Fruit fly (Drosophila melanogaster): ENCODE results near the gene hb.
A peak's percentile ranks its signal among the peaks of the same experiment; 100 is the strongest.

The hb gene

DNA sequence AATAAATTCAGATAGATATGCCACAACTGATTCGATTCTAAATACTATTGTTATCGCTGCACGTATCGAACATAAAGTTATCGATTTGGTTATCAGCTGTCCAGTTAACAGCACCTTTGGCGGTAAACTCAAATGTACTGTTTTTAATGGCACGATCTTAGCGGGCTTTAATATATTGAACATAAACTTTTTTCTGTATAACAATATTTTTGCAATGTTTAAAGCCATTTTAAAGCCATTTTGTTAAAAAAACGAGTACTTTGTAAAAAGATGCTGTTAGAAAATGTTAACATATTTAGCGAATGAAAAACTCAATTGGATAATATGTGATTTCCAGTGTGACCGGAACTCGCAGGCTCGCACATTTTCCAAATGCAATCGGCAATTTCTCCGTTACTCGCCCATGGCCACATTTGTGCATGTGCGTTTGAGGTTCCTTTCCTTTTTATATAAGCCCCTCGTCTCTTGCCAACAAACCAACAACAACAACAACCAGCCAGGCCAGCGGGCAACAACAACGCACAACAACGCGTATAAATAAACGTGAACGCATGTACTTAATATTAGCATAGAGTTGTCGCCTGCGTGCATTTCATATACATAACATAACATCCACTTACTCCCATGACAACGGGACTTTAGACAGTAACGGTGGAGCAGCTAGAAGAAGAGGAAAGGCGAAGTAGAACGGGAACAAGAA, 18.4 kb upstream of the hb start, which contains the start of gene TMEM216 (continued):
- TF ChIP-seq Hr3 (GFP tag; optimal IDR thresholded peaks at IDR 0.05), result peak; percentile 21
- TF ChIP-seq jing (GFP tag; optimal IDR thresholded peaks at IDR 0.05), result no peak
- TF ChIP-seq CG12219 (GFP tag; optimal IDR thresholded peaks at IDR 0.05), result no peak
- TF ChIP-seq CG17359 (tag; optimal IDR thresholded peaks at IDR 0.05), result no peak
- no peak for TF ChIP-seq CG10274 (GFP tag; optimal IDR thresholded peaks at IDR 0.05)
- peak; percentile 85 for TF ChIP-seq Dp (GFP tag; optimal IDR thresholded peaks at IDR 0.05)
- no peak for TF ChIP-seq CG8478 (optimal IDR thresholded peaks at IDR 0.05)
- no peak for TF ChIP-seq dan (GFP tag; IDR thresholded peaks at IDR 0.05)
- TF ChIP-seq CG2712 (tag; optimal IDR thresholded peaks at IDR 0.05), result no peak
- no peak for TF ChIP-seq ssp (GFP tag; IDR thresholded peaks at IDR 0.05)
- TF ChIP-seq Doc2 (GFP tag; IDR thresholded peaks at IDR 0.05), result no peak
- TF ChIP-seq CG6765 (GFP tag; optimal IDR thresholded peaks at IDR 0.05), result no peak
- no peak for TF ChIP-seq exex (tag; optimal IDR thresholded peaks at IDR 0.05)
- no peak for TF ChIP-seq zen2 (GFP tag; IDR thresholded peaks at IDR 0.05; ENCODE audit: partially characterized antibody)
- TF ChIP-seq CG11456 (GFP tag; IDR thresholded peaks at IDR 0.05), result no peak
- peak; percentile 76 for TF ChIP-seq Lhr (GFP tag; optimal IDR thresholded peaks at IDR 0.05)
- TF ChIP-seq MBD-R2 (GFP tag; IDR thresholded peaks at IDR 0.05), result peak; percentile 36; the same call in 1 of the 2 replicates
- no peak for TF ChIP-seq Eip74EF (GFP tag; optimal IDR thresholded peaks at IDR 0.05)
- peak; percentile 56 for TF ChIP-seq CG8924 (tag; optimal IDR thresholded peaks at IDR 0.05)
- TF ChIP-seq CG12744 (GFP tag; optimal IDR thresholded peaks at IDR 0.05), result no peak
- TF ChIP-seq CG30431 (GFP tag; optimal IDR thresholded peaks at IDR 0.05), result no peak
- TF ChIP-seq NC2β (GFP tag; optimal IDR thresholded peaks at IDR 0.05), result peak; percentile 8
- peak; percentile 52 for TF ChIP-seq CG10267 (tag; optimal IDR thresholded peaks at IDR 0.05)
- TF ChIP-seq Hr51 (GFP tag; optimal IDR thresholded peaks at IDR 0.05), result no peak
- no peak for TF ChIP-seq sens-2 (GFP tag; IDR thresholded peaks at IDR 0.05)
- no peak for TF ChIP-seq CG1529 (GFP tag; optimal IDR thresholded peaks at IDR 0.05)
- TF ChIP-seq fd64A (GFP tag; optimal IDR thresholded peaks at IDR 0.05), result no peak
- no peak for TF ChIP-seq CG10366 (GFP tag; IDR thresholded peaks at IDR 0.05)
- TF ChIP-seq CG9932 (GFP tag; IDR thresholded peaks at IDR 0.05), result no peak
- no peak for TF ChIP-seq CG18011 (GFP tag; optimal IDR thresholded peaks at IDR 0.05)
- peak; percentile 38; the same call in 1 of the 2 replicates for TF ChIP-seq hbn (GFP tag; IDR thresholded peaks at IDR 0.05; ENCODE audit: partially characterized antibody)
- TF ChIP-seq Mad (GFP tag; optimal IDR thresholded peaks at IDR 0.05), result peak; percentile 25
- no peak for TF ChIP-seq CG12391 (tag; optimal IDR thresholded peaks at IDR 0.05)
- TF ChIP-seq CG15514 (GFP tag; optimal IDR thresholded peaks at IDR 0.05), result peak; percentile 88
- TF ChIP-seq CG11398 (GFP tag; optimal IDR thresholded peaks at IDR 0.05), result no peak
- no peak for TF ChIP-seq CG1233 (GFP tag; optimal IDR thresholded peaks at IDR 0.05)
- no peak for TF ChIP-seq lov (optimal IDR thresholded peaks at IDR 0.05)
- TF ChIP-seq lov (GFP tag; IDR thresholded peaks at IDR 0.05), result no peak
- TF ChIP-seq ind (GFP tag; optimal IDR thresholded peaks at IDR 0.05), result no peak
- peak; percentile 97 for TF ChIP-seq CG4360 (GFP tag; IDR thresholded peaks at IDR 0.05)
- TF ChIP-seq Fer3 (tag; optimal IDR thresholded peaks at IDR 0.05), result no peak
- no peak for TF ChIP-seq HLH54F (GFP tag; optimal IDR thresholded peaks at IDR 0.05)
- TF ChIP-seq CG12104 (GFP tag; optimal IDR thresholded peaks at IDR 0.05), result no peak
- no peak for TF ChIP-seq GATAe (GFP tag; conservative IDR thresholded peaks at IDR 0.05)
- no peak for TF ChIP-seq CG12299 (tag; optimal IDR thresholded peaks at IDR 0.05)
- TF ChIP-seq CG14667 (GFP tag; IDR thresholded peaks at IDR 0.05), result no peak
- TF ChIP-seq pb (GFP tag; optimal IDR thresholded peaks at IDR 0.05), result no peak
- no peak for TF ChIP-seq h (optimal IDR thresholded peaks at IDR 0.05)
- no peak for TF ChIP-seq CG4424 (GFP tag; optimal IDR thresholded peaks at IDR 0.05)
- no peak for TF ChIP-seq CG7372 (GFP tag; IDR thresholded peaks at IDR 0.05)
- no peak for TF ChIP-seq shn (GFP tag; optimal IDR thresholded peaks at IDR 0.05)

Measured in whole organism, embryonic.